Worm (Caenorhabditis elegans): ENCODE measurements around the gene F19B2.6.

DNA sequence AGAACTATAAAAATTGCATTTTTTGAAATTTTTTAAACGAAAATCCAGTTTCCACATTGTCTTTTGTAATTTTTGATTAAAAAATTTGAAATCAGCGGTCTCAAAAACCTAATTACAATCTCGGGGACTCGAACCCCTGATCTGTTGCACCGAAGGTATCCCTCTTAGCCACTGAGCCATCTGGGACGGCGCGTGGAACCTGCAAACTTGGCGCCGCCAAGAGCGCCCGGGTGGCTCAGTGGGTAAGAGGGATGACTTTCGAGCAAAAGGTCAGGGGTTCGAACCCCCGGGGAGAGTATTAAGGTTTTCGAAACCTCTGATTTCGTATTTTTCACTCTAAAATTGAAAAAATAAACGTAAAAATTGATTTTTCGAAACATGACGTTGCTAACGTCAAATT, 35.3 kb upstream of the F19B2.6 start:
- no peak for TF ChIP-seq ceh-16 (tag; optimal IDR thresholded peaks at IDR 0.05)
- no peak for TF ChIP-seq ceh-82 (tag; optimal IDR thresholded peaks at IDR 0.05)
- TF ChIP-seq unc-62 (GFP tag; optimal IDR thresholded peaks at IDR 0.05) = no peak
- no peak for TF ChIP-seq nhr-25 (tag; optimal IDR thresholded peaks at IDR 0.05)
